Worm (Caenorhabditis elegans) whole organism, L1 larva: ENCODE results near the gene sdz-7.

ENCODE experiments used
- F16B12.6 ChIP-seq: fragments of 150-350 bp; optimal IDR thresholded peaks from 2 replicates; lab custom pipeline; 2014; ENCODE audit warnings: missing biosample characterization, missing genetic modification characterization
- alr-1 ChIP-seq: fragments of 200-800 bp; sonication (Bioruptor generic); optimal IDR thresholded peaks from 2 replicates; lab custom pipeline; 2018; ENCODE audit warnings: borderline replicate concordance, mild to moderate bottlenecking, missing genetic modification characterization, missing compliant biosample characterization
- ama-1 ChIP-seq: fragments of 150-350 bp; optimal IDR thresholded peaks from 2 replicates; lab custom pipeline; 2014
- ceh-63 ChIP-seq: fragments of 200-800 bp; sonication (Bioruptor generic); optimal IDR thresholded peaks from 2 replicates; lab custom pipeline; 2018; ENCODE audit warnings: mild to moderate bottlenecking, missing genetic modification characterization, missing compliant biosample characterization
- ceh-82 ChIP-seq, 3 experiments: fragments of 150-350 bp in 1 of 3; sonication (generic microtip) in 2 of 3; optimal IDR thresholded peaks; 2 replicates each; lab custom pipeline; 2014 to 2017; ENCODE audit warnings: missing biosample characterization in 3 of 3, missing genetic modification characterization in 3 of 3
- ceh-90 ChIP-seq: sonication (generic microtip); optimal IDR thresholded peaks from 2 replicates; lab custom pipeline; 2016; ENCODE audit warnings: missing genetic modification characterization, missing compliant biosample characterization
- ces-1 ChIP-seq: fragments of 150-350 bp; optimal IDR thresholded peaks from 2 replicates; lab custom pipeline; 2014; ENCODE audit warnings: missing biosample characterization, missing genetic modification reagents, missing genetic modification characterization
- dsc-1 ChIP-seq: sonication (generic microtip); optimal IDR thresholded peaks from 2 replicates; lab custom pipeline; 2016; ENCODE audit warnings: mild to moderate bottlenecking, missing genetic modification characterization, missing compliant biosample characterization
- efl-3 ChIP-seq: fragments of 200-800 bp; sonication (Bioruptor generic); optimal IDR thresholded peaks from 2 replicates; lab custom pipeline; 2018; ENCODE audit warnings: mild to moderate bottlenecking, missing genetic modification characterization, missing compliant biosample characterization
- egl-13 ChIP-seq: sonication (generic microtip); optimal IDR thresholded peaks from 2 replicates; lab custom pipeline; 2016; ENCODE audit warnings: missing genotype, missing genetic modification reagents, missing genetic modification characterization, missing compliant biosample characterization
- egl-27 ChIP-seq, 2 experiments: fragments of 150-350 bp in 1 of 2; sonication (generic microtip); optimal IDR thresholded peaks; 3 replicates each; lab custom pipeline; 2017 to 2018; ENCODE audit warnings: missing biosample characterization in 2 of 2, missing genetic modification characterization in 2 of 2, missing genetic modification reagents in 2 of 2
- ets-5 ChIP-seq: fragments of 200-800 bp; sonication (Bioruptor generic); IDR thresholded peaks from 2 replicates; pipeline ENCODE4 v1.3.6; 2022; ENCODE audit warnings: missing genetic modification characterization, missing compliant biosample characterization
- fkh-10 ChIP-seq: sonication (generic microtip); optimal IDR thresholded peaks from 2 replicates; lab custom pipeline; 2017; ENCODE audit warnings: missing biosample characterization, missing genetic modification reagents, missing genetic modification characterization
- fkh-4 ChIP-seq: sonication (generic microtip); optimal IDR thresholded peaks from 2 replicates; lab custom pipeline; 2016; ENCODE audit warnings: missing compliant biosample characterization, missing genetic modification characterization, borderline replicate concordance
- grh-1 ChIP-seq: fragments of 200-800 bp; sonication (Bioruptor generic); IDR thresholded peaks from 2 replicates; pipeline ENCODE4 v1.3.6; 2022; ENCODE audit warnings: missing genetic modification reagents, missing genetic modification characterization, missing compliant biosample characterization
- hlh-17 ChIP-seq: fragments of 200-800 bp; sonication (Bioruptor generic); optimal IDR thresholded peaks from 2 replicates; lab custom pipeline; 2018; ENCODE audit warnings: missing genetic modification characterization, mild to moderate bottlenecking, missing compliant biosample characterization, moderate library complexity, borderline replicate concordance
- hlh-4 ChIP-seq: sonication (generic microtip); optimal IDR thresholded peaks from 2 replicates; lab custom pipeline; 2016; ENCODE audit warnings: mild to moderate bottlenecking, missing genetic modification characterization, missing compliant biosample characterization
- hpl-2 ChIP-seq: fragments of 150-350 bp; optimal IDR thresholded peaks from 2 replicates; lab custom pipeline; 2014; ENCODE audit warnings: missing biosample characterization, missing genetic modification reagents, missing genetic modification characterization
- isw-1 ChIP-seq: fragments of 200-800 bp; sonication (Bioruptor generic); IDR thresholded peaks from 2 replicates; pipeline ENCODE4 v1.3.6; 2022; ENCODE audit warnings: missing genetic modification characterization, missing compliant biosample characterization
- jun-1 ChIP-seq: fragments of 150-350 bp; optimal IDR thresholded peaks from 2 replicates; lab custom pipeline; 2014; ENCODE audit warnings: missing biosample characterization, missing genetic modification reagents, missing genetic modification characterization
- lin-13 ChIP-seq: fragments of 150-350 bp; optimal IDR thresholded peaks from 2 replicates; lab custom pipeline; 2014; ENCODE audit warnings: missing biosample characterization, missing genetic modification reagents, missing genetic modification characterization
- lin-15B ChIP-seq: fragments of 150-350 bp; sonication (generic microtip); optimal IDR thresholded peaks from 3 replicates; lab custom pipeline; 2014; ENCODE audit warnings: missing biosample characterization, missing genetic modification characterization
- lir-3 ChIP-seq: sonication (generic microtip); optimal IDR thresholded peaks from 2 replicates; lab custom pipeline; 2016; ENCODE audit warnings: mild to moderate bottlenecking, missing genetic modification characterization, moderate library complexity, missing compliant biosample characterization; ENCODE audit not compliant: poor library complexity
- mab-9 ChIP-seq: fragments of 200-800 bp; sonication (Bioruptor generic); IDR thresholded peaks from 2 replicates; pipeline ENCODE4 v1.3.6; 2022; ENCODE audit warnings: missing genetic modification reagents, missing genetic modification characterization, missing compliant biosample characterization
- mdl-1 ChIP-seq, 2 experiments: fragments of 150-350 bp; optimal IDR thresholded peaks; 2 replicates each; lab custom pipeline; 2014 to 2017; ENCODE audit warnings: missing biosample characterization in 2 of 2, missing genetic modification characterization in 2 of 2, inconsistent platforms in 1 of 2
- mep-1 ChIP-seq: fragments of 150-350 bp; optimal IDR thresholded peaks from 2 replicates; lab custom pipeline; 2014; ENCODE audit warnings: missing biosample characterization, missing genetic modification characterization
- nhr-19 ChIP-seq: fragments of 200-800 bp; sonication (Bioruptor generic); conservative IDR thresholded peaks from 2 replicates; pipeline ENCODE4 v1.3.6; 2022; ENCODE audit warnings: missing genetic modification characterization, missing compliant biosample characterization
- nhr-76 ChIP-seq: sonication (generic microtip); optimal IDR thresholded peaks from 2 replicates; lab custom pipeline; 2017; ENCODE audit warnings: missing biosample characterization, missing genetic modification characterization
- nhr-85 ChIP-seq: sonication (generic microtip); peaks from one replicate; lab custom pipeline; 2016; ENCODE audit warnings: missing genetic modification characterization, inconsistent platforms, missing compliant biosample characterization
- nhr-90 ChIP-seq: sonication (generic microtip); optimal IDR thresholded peaks from 2 replicates; lab custom pipeline; 2016; ENCODE audit warnings: mild to moderate bottlenecking, missing genetic modification characterization, missing compliant biosample characterization; ENCODE audit not compliant: poor library complexity
- pag-3 ChIP-seq: sonication (generic microtip); optimal IDR thresholded peaks from 2 replicates; lab custom pipeline; 2017; ENCODE audit warnings: missing genetic modification characterization, mild to moderate bottlenecking, missing compliant biosample characterization, antibody characterized with exemption, borderline replicate concordance; ENCODE audit not compliant: insufficient read depth
- pax-3 ChIP-seq: fragments of 200-800 bp; sonication (Bioruptor generic); optimal IDR thresholded peaks from 2 replicates; lab custom pipeline; 2018; ENCODE audit warnings: mild to moderate bottlenecking, missing genetic modification characterization, moderate library complexity, missing compliant biosample characterization
- skn-1 ChIP-seq: fragments of 150-350 bp; optimal IDR thresholded peaks from 2 replicates; lab custom pipeline; 2014; ENCODE audit warnings: missing biosample characterization, missing genetic modification characterization
- sox-4 ChIP-seq: sonication (generic microtip); optimal IDR thresholded peaks from 2 replicates; lab custom pipeline; 2016; ENCODE audit warnings: missing genetic modification characterization, missing compliant biosample characterization
- sptf-1 ChIP-seq: fragments of 150-350 bp; optimal IDR thresholded peaks from 2 replicates; lab custom pipeline; 2014; ENCODE audit warnings: missing biosample characterization, missing genetic modification characterization
- tbx-2 ChIP-seq: sonication (generic microtip); optimal IDR thresholded peaks from 2 replicates; lab custom pipeline; 2016; ENCODE audit warnings: missing genetic modification characterization, missing compliant biosample characterization
- tlp-1 ChIP-seq: fragments of 150-350 bp; optimal IDR thresholded peaks from 2 replicates; lab custom pipeline; 2014; ENCODE audit warnings: missing biosample characterization, missing genetic modification characterization
- unc-30 ChIP-seq: sonication (generic microtip); optimal IDR thresholded peaks from 2 replicates; lab custom pipeline; 2017; ENCODE audit warnings: missing biosample characterization, missing genetic modification characterization
- xbp-1 ChIP-seq: sonication (generic microtip); optimal IDR thresholded peaks from 2 replicates; lab custom pipeline; 2016; ENCODE audit warnings: missing genetic modification characterization, missing compliant biosample characterization
- zag-1 ChIP-seq: fragments of 150-350 bp; optimal IDR thresholded peaks from 2 replicates; lab custom pipeline; 2014; ENCODE audit warnings: missing biosample characterization, missing genetic modification characterization
- ztf-4 ChIP-seq: fragments of 150-350 bp; optimal IDR thresholded peaks from 2 replicates; lab custom pipeline; 2014; ENCODE audit warnings: missing biosample characterization, missing genetic modification characterization

The sdz-7 gene

ce11 chrII:3906615-3907190, 28.9 kb upstream of the sdz-7 start, which contains the start of the genes F53C3.11 and fbxb-103:
TSS of gene F53C3.11 (minus strand) at chrII:3906715.
TSS of gene fbxb-103 (plus strand) at chrII:3907140.
- no peak for TF ChIP-seq grh-1 (GFP tag; lab: Robert Waterston, UW)
- no peak for TF ChIP-seq ama-1 (lab: Kevin White, UChicago)
- TF ChIP-seq alr-1: no peak
- no peak for TF ChIP-seq efl-3 (GFP tag; lab: Kevin White, UChicago)
- TF ChIP-seq pax-3: no peak
- no peak for TF ChIP-seq lin-13 (GFP tag; lab: Kevin White, UChicago)
- TF ChIP-seq egl-27 (tag; optimal IDR thresholded peaks at IDR 0.05; lab: Kevin White, UChicago): no peak
- TF ChIP-seq fkh-10 (GFP tag; lab: Kevin White, UChicago): no peak
- TF ChIP-seq unc-30: no peak
- no peak for TF ChIP-seq dsc-1
- no peak for TF ChIP-seq ets-5 (GFP tag; lab: Robert Waterston, UW)
- no peak for TF ChIP-seq ceh-90
- TF ChIP-seq nhr-85 (tag; lab: Kevin White, UChicago): no peak
- TF ChIP-seq ces-1 (GFP tag; lab: Kevin White, UChicago): no peak
- no peak for TF ChIP-seq ceh-82 (tag; optimal IDR thresholded peaks at IDR 0.05; lab: Kevin White, UChicago)
- TF ChIP-seq, all 84 proteins: peak for 0

ce11 chrII:3902798-3903197, 25.0 kb upstream of the sdz-7 start, which contains the start of gene F53C3.3:
TSS of gene F53C3.3 (plus strand) at chrII:3902856.
- TF ChIP-seq isw-1 (GFP tag; lab: Robert Waterston, UW) (no peak), hpl-2 (GFP tag; lab: Kevin White, UChicago) (no peak), mep-1 (tag; lab: Kevin White, UChicago) (no peak), tbx-2 (no peak), ces-1 (GFP tag; lab: Kevin White, UChicago) (no peak), xbp-1 (no peak), ceh-63 (GFP tag; lab: Kevin White, UChicago) (no peak), dsc-1 (no peak), mdl-1 (tag; optimal IDR thresholded peaks at IDR 0.05; lab: Kevin White, UChicago) (no peak), ztf-4 (tag; lab: Kevin White, UChicago) (no peak), lir-3 (tag; lab: Kevin White, UChicago) (no peak), mab-9 (no peak), nhr-90 (tag; lab: Kevin White, UChicago) (no peak), nhr-76 (no peak), nhr-19 (GFP tag; lab: Robert Waterston, UW) (no peak)

- TF ChIP-seq F16B12.6 (tag; lab: Kevin White, UChicago) (no peak), nhr-85 (tag; lab: Kevin White, UChicago) (no peak), lin-15B (no peak), jun-1 (no peak), egl-13 (tag; lab: Kevin White, UChicago) (no peak), skn-1 (tag; lab: Kevin White, UChicago) (no peak), zag-1 (tag; lab: Kevin White, UChicago) (no peak), fkh-10 (GFP tag; lab: Kevin White, UChicago) (no peak), pag-3 (no peak), sptf-1 (tag; lab: Kevin White, UChicago) (no peak), hlh-4 (tag; lab: Kevin White, UChicago) (no peak), fkh-4 (tag; lab: Kevin White, UChicago) (no peak), tlp-1 (tag; lab: Kevin White, UChicago) (no peak), efl-3 (GFP tag; lab: Kevin White, UChicago) (no peak), sox-4 (tag; lab: Kevin White, UChicago) (no peak), ama-1 (lab: Kevin White, UChicago) (no peak), hlh-17 (GFP tag; lab: Kevin White, UChicago) (no peak)
Measured at ce11 chrII:3901108-3901507, 23.3 kb upstream of the sdz-7 start, which contains the start of gene F53C3.4. TSS of gene F53C3.4 (plus strand) at chrII:3901408.
